Fruit fly (Drosophila melanogaster): ENCODE results near the gene CG9636.
A peak's percentile ranks its signal among the peaks of the same experiment; 100 is the strongest.

CG9636 gene

dm6 chr3R:8212594-8212993 is 31.0 kb downstream of the CG9636 start (continued):
- TF ChIP-seq CG6654 (GFP tag; optimal IDR thresholded peaks at IDR 0.05) (peak; percentile 0), CG1792 (GFP tag; optimal IDR thresholded peaks at IDR 0.05) (peak; percentile 1), CG2889 (GFP tag; IDR thresholded peaks at IDR 0.05) (peak; percentile 58; the same call in 1 of the 3 replicates), CG15696 (tag; optimal IDR thresholded peaks at IDR 0.05) (peak; percentile 72), CG11723 (GFP tag; optimal IDR thresholded peaks at IDR 0.05) (peak; percentile 51), ap (GFP tag; IDR thresholded peaks at IDR 0.05) (peak; percentile 44; the same call in 1 of the 2 replicates), Rfx (GFP tag; IDR thresholded peaks at IDR 0.05) (peak; percentile 30; the same call in 1 of the 2 replicates), Antp (GFP tag; optimal IDR thresholded peaks at IDR 0.05) (peak; percentile 65), croc (GFP tag; conservative IDR thresholded peaks at IDR 0.05) (peak; percentile 26; the same call in 2 of the 3 replicates), CG7786 (GFP tag; optimal IDR thresholded peaks at IDR 0.05) (peak; percentile 51), dpn (GFP tag; optimal IDR thresholded peaks at IDR 0.05) (peak; percentile 31 to 44), CG3407 (GFP tag; optimal IDR thresholded peaks at IDR 0.05) (peak; percentile 50), Hsf (GFP tag; optimal IDR thresholded peaks at IDR 0.05) (peak; percentile 50), CG30403 (GFP tag; optimal IDR thresholded peaks at IDR 0.05) (peak; percentile 19), ham (GFP tag; IDR thresholded peaks at IDR 0.05) (no peak), ftz-f1 (GFP tag; optimal IDR thresholded peaks at IDR 0.05) (no peak), CG6272 (GFP tag; IDR thresholded peaks at IDR 0.05) (no peak), CG10654 (GFP tag; optimal IDR thresholded peaks at IDR 0.05) (no peak), Max (GFP tag; optimal IDR thresholded peaks at IDR 0.05) (no peak), emc (GFP tag; optimal IDR thresholded peaks at IDR 0.05) (no peak), Drgx (GFP tag; IDR thresholded peaks at IDR 0.05) (no peak), trh (GFP tag; optimal IDR thresholded peaks at IDR 0.05) (no peak), toy (GFP tag; IDR thresholded peaks at IDR 0.05) (no peak), CG12104 (GFP tag; optimal IDR thresholded peaks at IDR 0.05) (peak; percentile 21), NfI (GFP tag; optimal IDR thresholded peaks at IDR 0.05) (no peak), CG6689 (GFP tag; IDR thresholded peaks at IDR 0.05) (0 out of 2 replicates have a peak, but pooled peaks have one; percentile 33), CG9817 (tag; optimal IDR thresholded peaks at IDR 0.05) (no peak), az2 (GFP tag; optimal IDR thresholded peaks at IDR 0.05) (peak; percentile 72), pros (GFP tag; optimal IDR thresholded peaks at IDR 0.05) (peak; percentile 7), sim (GFP tag; IDR thresholded peaks at IDR 0.05) (peak; percentile 43; the same call in 1 of the 2 replicates), Lpt (GFP tag; optimal IDR thresholded peaks at IDR 0.05) (no peak), CG17361 (GFP tag; IDR thresholded peaks at IDR 0.05) (peak; percentile 62), Spps (tag; optimal IDR thresholded peaks at IDR 0.05) (peak; percentile 62), dati (GFP tag; IDR thresholded peaks at IDR 0.05) (no peak), CG12659 (GFP tag; optimal IDR thresholded peaks at IDR 0.05) (peak; percentile 19), CG10209 (GFP tag; optimal IDR thresholded peaks at IDR 0.05) (peak; percentile 74), CG18599 (GFP tag; optimal IDR thresholded peaks at IDR 0.05) (peak; percentile 25), gce (GFP tag; IDR thresholded peaks at IDR 0.05) (0 out of 3 replicates have a peak, but pooled peaks have one; percentile 60), CG7357 (GFP tag; IDR thresholded peaks at IDR 0.05) (peak; percentile 53; the same call in 1 of the 3 replicates), lilli (GFP tag; optimal IDR thresholded peaks at IDR 0.05) (peak; percentile 39), unpg (GFP tag; optimal IDR thresholded peaks at IDR 0.05) (peak; percentile 60), mld (GFP tag; IDR thresholded peaks at IDR 0.05; ENCODE audit: partially characterized antibody) (no peak), ac (GFP tag; optimal IDR thresholded peaks at IDR 0.05) (peak; percentile 30), ro (GFP tag; IDR thresholded peaks at IDR 0.05) (no peak), yki (optimal IDR thresholded peaks at IDR 0.05) (no peak), CG4854 (GFP tag; optimal IDR thresholded peaks at IDR 0.05) (no peak), stc (GFP tag; IDR thresholded peaks at IDR 0.05) (no peak), CG33557 (GFP tag; optimal IDR thresholded peaks at IDR 0.05) (peak; percentile 49), HLH4C (GFP tag; IDR thresholded peaks at IDR 0.05; ENCODE audit: partially characterized antibody) (no peak), unc-4 (GFP tag; IDR thresholded peaks at IDR 0.05; ENCODE audit: partially characterized antibody) (no peak), CG14441 (GFP tag; IDR thresholded peaks at IDR 0.05) (peak; percentile 51), mam (GFP tag; optimal IDR thresholded peaks at IDR 0.05) (no peak)

Measured in whole organism, embryonic.